Worm (Caenorhabditis elegans) whole organism, young adult: ENCODE measurements around the gene K11H12.1.
A peak's percentile ranks its signal among the peaks of the same experiment; 100 is the strongest.

Experiments used
- B0019.2 ChIP-seq: fragments of 200-800 bp; sonication (Bioruptor generic); conservative IDR thresholded peaks from 2 replicates; pipeline ENCODE4 v1.3.6; 2022; ENCODE audit warnings: missing genetic modification reagents, missing genetic modification characterization, missing compliant biosample characterization
- B0035.1 ChIP-seq: sonication (generic microtip); optimal IDR thresholded peaks from 2 replicates; lab custom pipeline; 2016; ENCODE audit warnings: missing genetic modification characterization, mild to moderate bottlenecking, missing compliant biosample characterization, missing genotype, missing genetic modification reagents
- F37B4.10 ChIP-seq: fragments of 200-800 bp; sonication (Bioruptor generic); IDR thresholded peaks from 2 replicates; pipeline ENCODE4 v1.3.6; 2022; ENCODE audit warnings: missing genetic modification characterization, missing compliant biosample characterization
- F55B11.4 ChIP-seq: sonication (generic microtip); optimal IDR thresholded peaks from 2 replicates; lab custom pipeline; 2016; ENCODE audit warnings: missing compliant biosample characterization, missing genetic modification characterization, borderline replicate concordance; ENCODE audit not compliant: insufficient read depth
- F57A8.1 ChIP-seq: fragments of 200-800 bp; sonication (Bioruptor generic); optimal IDR thresholded peaks from 2 replicates; lab custom pipeline; 2018; ENCODE audit warnings: mild to moderate bottlenecking, missing genetic modification characterization, moderate library complexity, missing compliant biosample characterization
- F57C9.4 ChIP-seq: sonication (generic microtip); optimal IDR thresholded peaks from 2 replicates; lab custom pipeline; 2017; ENCODE audit warnings: mild to moderate bottlenecking, missing genetic modification characterization, missing compliant biosample characterization
- K12H6.12 ChIP-seq: fragments of 200-800 bp; sonication (Bioruptor generic); optimal IDR thresholded peaks from 2 replicates; lab custom pipeline; 2018; ENCODE audit warnings: mild to moderate bottlenecking, missing genetic modification characterization, missing compliant biosample characterization
- T26A5.8 ChIP-seq: sonication (generic microtip); optimal IDR thresholded peaks from 2 replicates; lab custom pipeline; 2016; ENCODE audit warnings: missing genetic modification characterization, missing compliant biosample characterization
- Y53F4B.3 ChIP-seq: fragments of 200-800 bp; sonication (Bioruptor generic); IDR thresholded peaks from 2 replicates; pipeline ENCODE4 v1.3.6; 2022; ENCODE audit warnings: missing genetic modification reagents, missing genetic modification characterization, missing compliant biosample characterization
- Y56A3A.18 ChIP-seq: fragments of 200-800 bp; sonication (Bioruptor generic); IDR thresholded peaks from 2 replicates; pipeline ENCODE4 v1.3.6; 2022; ENCODE audit warnings: missing genetic modification reagents, missing genetic modification characterization, missing compliant biosample characterization
- akir-1 ChIP-seq: fragments of 200-800 bp; sonication (Bioruptor generic); optimal IDR thresholded peaks from 2 replicates; lab custom pipeline; 2018; ENCODE audit warnings: mild to moderate bottlenecking, missing genetic modification characterization, moderate library complexity, missing compliant biosample characterization
- ama-1 ChIP-seq, 3 experiments: fragments of 150-350 bp in 1 of 3; sonication (generic microtip) in 2 of 3; optimal IDR thresholded peaks; 2 replicates each; lab custom pipeline; 2014 to 2018; ENCODE audit warnings: missing biosample characterization in 2 of 3, missing genetic modification characterization in 2 of 3, missing genetic modification reagents in 2 of 3
- atf-7 ChIP-seq: sonication (generic microtip); optimal IDR thresholded peaks from 2 replicates; lab custom pipeline; 2017; ENCODE audit warnings: mild to moderate bottlenecking, missing genetic modification characterization, missing compliant biosample characterization
- bed-1 ChIP-seq: fragments of 200-800 bp; sonication (Bioruptor generic); IDR thresholded peaks from 2 replicates; pipeline ENCODE4 v1.3.6; 2022; ENCODE audit warnings: missing genetic modification reagents, missing genetic modification characterization, missing compliant biosample characterization
- ccch-3 ChIP-seq: fragments of 200-800 bp; sonication (Bioruptor generic); optimal IDR thresholded peaks from 2 replicates; lab custom pipeline; 2018; ENCODE audit warnings: mild to moderate bottlenecking, missing genetic modification characterization, missing compliant biosample characterization
- cebp-1 ChIP-seq, 2 experiments: fragments of 200-800 bp in 1 of 2; sonication (Bioruptor generic) in 1 of 2; sonication (generic microtip) in 1 of 2; IDR thresholded peaks in 1 of 2; optimal IDR thresholded peaks in 1 of 2; 2 replicates each; pipeline versions ENCODE4 v1.3.6 to Lab custom; 2017 to 2022; ENCODE audit warnings: missing compliant biosample characterization in 2 of 2, missing genetic modification characterization in 2 of 2, mild to moderate bottlenecking in 1 of 2, missing genetic modification reagents in 1 of 2, moderate library complexity in 1 of 2
- chd-7 ChIP-seq: sonication (generic microtip); optimal IDR thresholded peaks from 2 replicates; lab custom pipeline; 2016; ENCODE audit warnings: mild to moderate bottlenecking, missing genetic modification characterization, moderate library complexity, missing compliant biosample characterization
- dox-1 ChIP-seq: fragments of 200-800 bp; sonication (Bioruptor generic); IDR thresholded peaks from 2 replicates; pipeline ENCODE4 v1.3.6; 2022; ENCODE audit warnings: missing genetic modification reagents, missing genetic modification characterization, missing compliant biosample characterization
- dpl-1 ChIP-seq: fragments of 150-350 bp; optimal IDR thresholded peaks from 2 replicates; lab custom pipeline; 2014; ENCODE audit warnings: missing biosample characterization, missing genetic modification reagents, missing genetic modification characterization
- efl-1 ChIP-seq: fragments of 150-350 bp; optimal IDR thresholded peaks from 2 replicates; lab custom pipeline; 2014; ENCODE audit warnings: missing biosample characterization, missing genetic modification reagents, missing genetic modification characterization
- egl-44 ChIP-seq: fragments of 200-800 bp; sonication (Bioruptor generic); IDR thresholded peaks from 2 replicates; pipeline ENCODE4 v1.3.6; 2022; ENCODE audit warnings: missing genetic modification reagents, missing genetic modification characterization, missing compliant biosample characterization
- ekl-4 ChIP-seq: fragments of 200-800 bp; sonication (Bioruptor generic); IDR thresholded peaks from 2 replicates; pipeline ENCODE4 v1.3.6; 2022; ENCODE audit warnings: missing genetic modification reagents, missing genetic modification characterization, missing compliant biosample characterization
- ets-4 ChIP-seq: fragments of 200-800 bp; sonication (Bioruptor generic); optimal IDR thresholded peaks from 2 replicates; lab custom pipeline; 2018; ENCODE audit warnings: mild to moderate bottlenecking, missing genetic modification characterization, missing compliant biosample characterization
- him-1 ChIP-seq: sonication (generic microtip); optimal IDR thresholded peaks from 2 replicates; lab custom pipeline; 2016; ENCODE audit warnings: missing genotype, missing genetic modification reagents, missing genetic modification characterization, missing compliant biosample characterization
- lag-1 ChIP-seq: fragments of 200-800 bp; sonication (Bioruptor generic); IDR thresholded peaks from 2 replicates; pipeline ENCODE4 v1.3.6; 2022; ENCODE audit warnings: missing genetic modification reagents, missing genetic modification characterization, missing compliant biosample characterization
- let-526 ChIP-seq: fragments of 200-800 bp; sonication (Bioruptor generic); IDR thresholded peaks from 2 replicates; pipeline ENCODE4 v1.3.6; 2022; ENCODE audit warnings: missing genetic modification reagents, missing genetic modification characterization, missing compliant biosample characterization
- let-607 ChIP-seq, 2 experiments: fragments of 200-800 bp in 1 of 2; sonication (Bioruptor generic) in 1 of 2; sonication (generic microtip) in 1 of 2; optimal IDR thresholded peaks; 2 replicates each; lab custom pipeline; 2016 to 2018; ENCODE audit warnings: mild to moderate bottlenecking in 2 of 2, missing compliant biosample characterization in 2 of 2, missing genetic modification characterization in 2 of 2, moderate library complexity in 2 of 2, missing genotype in 1 of 2
- lin-26 ChIP-seq: fragments of 200-800 bp; sonication (Bioruptor generic); IDR thresholded peaks from 2 replicates; pipeline ENCODE4 v1.3.6; 2022; ENCODE audit warnings: missing genetic modification reagents, missing genetic modification characterization, missing compliant biosample characterization
- lir-1 ChIP-seq: fragments of 200-800 bp; sonication (Bioruptor generic); conservative IDR thresholded peaks from 2 replicates; pipeline ENCODE4 v1.3.6; 2022; ENCODE audit warnings: missing genetic modification reagents, missing genetic modification characterization, missing compliant biosample characterization
- madf-10 ChIP-seq: sonication (generic microtip); optimal IDR thresholded peaks from 2 replicates; lab custom pipeline; 2016; ENCODE audit warnings: mild to moderate bottlenecking, missing genetic modification characterization, missing compliant biosample characterization
- madf-8 ChIP-seq: fragments of 200-800 bp; sonication (Bioruptor generic); conservative IDR thresholded peaks from 2 replicates; pipeline ENCODE4 v1.3.6; 2022; ENCODE audit warnings: missing genetic modification reagents, missing genetic modification characterization, missing compliant biosample characterization
- nfya-2 ChIP-seq: fragments of 200-800 bp; sonication (Bioruptor generic); IDR thresholded peaks from 2 replicates; pipeline ENCODE4 v1.3.6; 2022; ENCODE audit warnings: missing genetic modification reagents, missing genetic modification characterization, missing compliant biosample characterization
- nhr-120 ChIP-seq: fragments of 200-800 bp; sonication (Bioruptor generic); IDR thresholded peaks from 2 replicates; pipeline ENCODE4 v1.3.6; 2022; ENCODE audit warnings: missing genetic modification characterization, missing compliant biosample characterization
- nhr-179 ChIP-seq: sonication (generic microtip); optimal IDR thresholded peaks from 2 replicates; lab custom pipeline; 2016; ENCODE audit warnings: mild to moderate bottlenecking, missing genetic modification characterization, missing compliant biosample characterization
- nhr-90 ChIP-seq: sonication (generic microtip); optimal IDR thresholded peaks from 2 replicates; lab custom pipeline; 2016; ENCODE audit warnings: missing genotype, mild to moderate bottlenecking, missing genetic modification characterization, missing compliant biosample characterization
- pha-4 ChIP-seq: fragments of 150-350 bp; sonication (generic microtip); optimal IDR thresholded peaks from 2 replicates; lab custom pipeline; 2014; ENCODE audit warnings: missing biosample characterization, missing genetic modification reagents, missing genetic modification characterization
- repo-1 ChIP-seq: sonication (generic microtip); optimal IDR thresholded peaks from 2 replicates; lab custom pipeline; 2017; ENCODE audit warnings: mild to moderate bottlenecking, missing genetic modification characterization, missing compliant biosample characterization
- rpc-1 ChIP-seq, 2 experiments: fragments of 150-350 bp in 1 of 2; sonication (generic microtip) in 1 of 2; optimal IDR thresholded peaks; 2 replicates each; lab custom pipeline; 2014 to 2018; ENCODE audit warnings: missing biosample characterization in 1 of 2, missing genetic modification characterization in 1 of 2, missing genetic modification reagents in 1 of 2, missing genotype in 1 of 2
- snpc-1.3 ChIP-seq: sonication (generic microtip); optimal IDR thresholded peaks from 2 replicates; lab custom pipeline; 2017; ENCODE audit warnings: missing genetic modification characterization, mild to moderate bottlenecking, missing compliant biosample characterization, antibody characterized with exemption, moderate library complexity, missing genotype, missing genetic modification reagents; ENCODE audit not compliant: insufficient read depth
- snpc-4 ChIP-seq, 5 experiments: fragments of 150-350 bp in 1 of 5; sonication (generic microtip) in 4 of 5; optimal IDR thresholded peaks; 2 replicates each; lab custom pipeline; 2014 to 2018; ENCODE audit warnings: missing genetic modification characterization in 5 of 5, missing biosample characterization in 3 of 5, antibody characterized with exemption in 2 of 5, mild to moderate bottlenecking in 2 of 5, missing compliant biosample characterization in 2 of 5, missing genotype in 2 of 5, moderate library complexity in 2 of 5, missing genetic modification reagents in 1 of 5
- sptf-2 ChIP-seq: fragments of 200-800 bp; sonication (Bioruptor generic); optimal IDR thresholded peaks from 2 replicates; lab custom pipeline; 2018; ENCODE audit warnings: mild to moderate bottlenecking, missing genetic modification characterization, missing compliant biosample characterization
- unc-62 ChIP-seq: fragments of 150-350 bp; optimal IDR thresholded peaks from 2 replicates; lab custom pipeline; 2014; ENCODE audit warnings: missing biosample characterization, missing genetic modification reagents, missing genetic modification characterization
- xnd-1 ChIP-seq: sonication (generic microtip); optimal IDR thresholded peaks from 2 replicates; lab custom pipeline; 2016; ENCODE audit warnings: missing genotype, missing genetic modification reagents, missing genetic modification characterization, missing compliant biosample characterization
- zfh-2 ChIP-seq: fragments of 200-800 bp; sonication (Bioruptor generic); conservative IDR thresholded peaks from 2 replicates; pipeline ENCODE4 v1.3.6; 2022; ENCODE audit warnings: missing genetic modification reagents, missing genetic modification characterization, missing compliant biosample characterization
- zim-3 ChIP-seq: sonication (generic microtip); optimal IDR thresholded peaks from 2 replicates; lab custom pipeline; 2017; ENCODE audit warnings: mild to moderate bottlenecking, missing genetic modification characterization, moderate library complexity, missing compliant biosample characterization

The K11H12.1 gene

DNA sequence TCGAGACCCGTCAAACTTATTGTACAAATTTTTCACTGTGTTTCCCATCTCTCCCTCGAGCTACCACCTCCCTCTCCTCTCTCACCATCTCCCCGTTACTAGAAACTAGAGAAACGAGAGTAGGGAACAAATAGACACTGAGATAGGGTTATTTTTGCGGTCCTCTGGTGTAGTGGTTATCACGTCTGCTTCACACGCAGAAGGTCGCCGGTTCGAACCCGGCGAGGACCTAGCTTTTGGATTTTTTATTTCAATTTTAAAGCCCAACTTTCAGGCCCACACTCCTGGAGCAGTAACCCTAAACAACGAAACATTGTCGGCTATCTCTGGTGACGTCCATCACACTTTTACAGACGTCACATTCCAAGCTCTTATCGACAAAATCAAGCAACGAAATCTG, 32.9 kb downstream of the K11H12.1 start (continued):
- TF ChIP-seq K12H6.12 (tag; lab: Kevin White, UChicago) = peak; percentile 13
- TF ChIP-seq dpl-1 = no peak
- TF ChIP-seq F55B11.4 (tag; lab: Kevin White, UChicago) = no peak
- TF ChIP-seq sptf-2 = no peak
- TF ChIP-seq pha-4 (tag; lab: Kevin White, UChicago) = no peak
- no peak for TF ChIP-seq B0035.1 (tag; lab: Kevin White, UChicago)
- TF ChIP-seq T26A5.8 (tag; lab: Kevin White, UChicago) = peak; percentile 12
- TF ChIP-seq ets-4 (GFP tag; lab: Kevin White, UChicago) = no peak
- no peak for TF ChIP-seq nhr-120 (GFP tag; lab: Robert Waterston, UW)
- no peak for TF ChIP-seq ccch-3 (GFP tag; lab: Kevin White, UChicago)
- TF ChIP-seq snpc-1.3 = peak; percentile 32
- TF ChIP-seq Y56A3A.18 (GFP tag; lab: Robert Waterston, UW) = 0 out of 2 replicates have a peak, but pooled peaks have one; percentile 60
- no peak for TF ChIP-seq F57A8.1
- TF ChIP-seq unc-62 (GFP tag; lab: Kevin White, UChicago) = no peak
- TF ChIP-seq zfh-2 = no peak
- TF ChIP-seq lir-1 = no peak
- TF ChIP-seq let-526 = 0 out of 2 replicates have a peak, but pooled peaks have one; percentile 17
- TF ChIP-seq akir-1 (GFP tag; lab: Kevin White, UChicago) = peak; percentile 29
- peak; percentile 87 for TF ChIP-seq rpc-1 (optimal IDR thresholded peaks at IDR 0.05; lab: Kevin White, UChicago)
- peak; percentile 84 for TF ChIP-seq rpc-1 (tag; optimal IDR thresholded peaks at IDR 0.05; lab: Kevin White, UChicago)
- no peak for TF ChIP-seq cebp-1 (GFP tag; IDR thresholded peaks at IDR 0.05; lab: Robert Waterston, UW)
- TF ChIP-seq cebp-1 (tag; optimal IDR thresholded peaks at IDR 0.05; lab: Kevin White, UChicago) = no peak
- no peak for TF ChIP-seq nhr-179 (tag; lab: Kevin White, UChicago)
- TF ChIP-seq egl-44 (GFP tag; lab: Robert Waterston, UW) = peak; percentile 75; the same call in 1 of the 2 replicates
- peak; percentile 9 for TF ChIP-seq atf-7 (tag; lab: Kevin White, UChicago)
- TF ChIP-seq F57C9.4 (tag; lab: Kevin White, UChicago) = no peak
- TF ChIP-seq efl-1 = no peak
- TF ChIP-seq lag-1 (GFP tag; lab: Robert Waterston, UW) = no peak
- peak; percentile 75 for TF ChIP-seq him-1 (tag; lab: Kevin White, UChicago)
- TF ChIP-seq nhr-90 = peak; percentile 61
- peak; percentile 42 for TF ChIP-seq chd-7 (tag; lab: Kevin White, UChicago)
- TF ChIP-seq dox-1 (GFP tag; lab: Robert Waterston, UW) = peak; percentile 75
- peak; percentile 55 for TF ChIP-seq repo-1
- TF ChIP-seq Y53F4B.3 (GFP tag; lab: Robert Waterston, UW) = no peak
- TF ChIP-seq bed-1 (GFP tag; lab: Robert Waterston, UW) = no peak
- TF ChIP-seq nfya-2 = no peak
- TF ChIP-seq lin-26 (GFP tag; lab: Robert Waterston, UW) = peak; percentile 80
- TF ChIP-seq let-607 (tag; optimal IDR thresholded peaks at IDR 0.05; lab: Kevin White, UChicago) = peak; percentile 12 to 16
- TF ChIP-seq snpc-4 (GFP tag; optimal IDR thresholded peaks at IDR 0.05; lab: Kevin White, UChicago) = peak; percentile 7
- peak in 2 of 4 experiments; percentile 35 to 59 for TF ChIP-seq snpc-4 (tag; optimal IDR thresholded peaks at IDR 0.05; lab: Kevin White, UChicago)
- no peak for TF ChIP-seq xnd-1
- no peak for TF ChIP-seq madf-8 (GFP tag; lab: Robert Waterston, UW)
- TF ChIP-seq B0019.2 (GFP tag; lab: Robert Waterston, UW) = peak; percentile 55; the same call in 1 of the 2 replicates
- peak; percentile 82 for TF ChIP-seq zim-3
- TF ChIP-seq ekl-4 (GFP tag; lab: Robert Waterston, UW) = peak; percentile 39
- no peak for TF ChIP-seq ama-1 (optimal IDR thresholded peaks at IDR 0.05; lab: Kevin White, UChicago)
- TF ChIP-seq ama-1 (GFP tag; optimal IDR thresholded peaks at IDR 0.05; lab: Kevin White, UChicago) = peak; percentile 17 to 64
- peak; percentile 44 for TF ChIP-seq madf-10
- no peak for TF ChIP-seq F37B4.10 (GFP tag; lab: Robert Waterston, UW)
